Worm (Caenorhabditis elegans): ENCODE results near the gene sre-37.

- TF ChIP-seq nfya-1 (tag; optimal IDR thresholded peaks at IDR 0.05; ENCODE audit: insufficient read depth): no peak
- no peak for TF ChIP-seq nhr-11 (tag; optimal IDR thresholded peaks at IDR 0.05)
- TF ChIP-seq elt-3 (tag; optimal IDR thresholded peaks at IDR 0.05): no peak
These were observed 9.0 kb upstream of the sre-37 start, which contains the start of gene sre-32 for ce11 chrII:12456633-12457032.

All from whole organism, L3 larva.